Fruit fly (Drosophila melanogaster) whole organism: ENCODE data around the gene CG33985.

Experiments
- CG8478 ChIP-seq: fragments of >200 bp; optimal IDR thresholded peaks from 2 replicates; lab custom pipeline; 2018; ENCODE audit warnings: inconsistent platforms
- pan ChIP-seq: fragments of >200 bp; optimal IDR thresholded peaks from 2 replicates; lab custom pipeline; 2017
- psq ChIP-seq: fragments of >200 bp; optimal IDR thresholded peaks from 2 replicates; lab custom pipeline; 2017

DNA sequence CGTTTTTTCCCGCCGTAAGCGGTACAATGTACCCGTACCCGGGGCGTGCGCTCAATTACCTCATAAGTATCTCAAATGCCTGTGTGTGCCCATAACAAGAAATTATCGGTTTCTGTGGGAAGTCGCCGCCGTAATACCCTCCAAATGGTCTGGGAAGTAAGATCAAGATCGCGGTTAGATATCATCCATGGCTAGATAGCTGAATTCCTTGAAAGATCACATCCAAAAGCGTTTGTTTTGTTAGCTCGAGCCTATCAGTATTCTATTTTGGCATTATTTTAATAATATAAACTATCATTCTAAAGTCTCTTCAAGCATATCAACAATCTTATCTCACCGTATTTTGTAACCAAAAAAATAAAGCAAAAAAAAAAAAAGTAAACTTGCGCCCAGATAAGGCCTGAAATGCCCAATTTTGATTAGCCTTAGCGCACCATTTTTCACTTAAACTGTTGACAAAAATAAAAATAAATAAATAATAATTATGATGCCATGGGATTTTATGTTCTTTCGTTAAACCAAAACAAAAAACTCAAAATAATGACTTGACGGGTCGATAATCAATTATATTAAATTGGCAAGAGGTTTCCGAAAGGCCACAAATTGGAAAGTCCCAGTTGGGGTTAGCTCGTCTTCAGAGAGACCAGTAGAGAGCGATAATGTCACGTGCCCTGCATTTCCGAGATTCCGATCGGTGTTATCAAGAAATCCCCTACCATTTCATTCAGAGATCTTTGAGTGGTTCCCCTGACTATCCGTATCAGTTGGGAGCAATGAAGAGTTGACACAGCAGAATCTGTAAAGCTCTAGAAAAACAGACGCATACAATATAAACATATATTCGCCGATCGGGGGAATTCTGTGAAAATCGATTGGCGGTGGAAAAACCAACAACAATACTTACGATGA lies 12.2 kb upstream of the CG33985 start:
- TF ChIP-seq pan (lab: Kevin White, UChicago) (no peak), psq (no peak), CG8478 (lab: Kevin White, UChicago) (no peak)
